Fruit fly (Drosophila melanogaster) whole organism, embryonic: Measurements from ENCODE around the gene CG16953.

Source experiments
- Atf-2 ChIP-seq: fragments of 200-800 bp; sonication (Bioruptor generic); optimal IDR thresholded peaks from 2 replicates; lab custom pipeline; 2016; ENCODE audit warnings: missing biosample characterization, missing genetic modification characterization
- B-H2 ChIP-seq: fragments of 200-800 bp; sonication (Bioruptor generic); optimal IDR thresholded peaks from 2 replicates; lab custom pipeline; 2018; ENCODE audit warnings: missing biosample characterization, mild to moderate bottlenecking, missing genetic modification characterization
- CG10321 ChIP-seq: fragments of 200-800 bp; sonication (Bioruptor generic); IDR thresholded peaks from 2 replicates; pipeline ENCODE4 v1.3.6; 2022; ENCODE audit warnings: missing biosample characterization, missing genetic modification characterization
- CG10543 ChIP-seq: fragments of 200-800 bp; sonication (Bioruptor generic); optimal IDR thresholded peaks from 3 replicates; lab custom pipeline; 2017; ENCODE audit warnings: missing biosample characterization, mild to moderate bottlenecking, missing genetic modification characterization, moderate library complexity
- CG10979 ChIP-seq: fragments of 200-800 bp; sonication (Bioruptor generic); optimal IDR thresholded peaks from 2 replicates; lab custom pipeline; 2018; ENCODE audit warnings: missing biosample characterization, mild to moderate bottlenecking, missing genetic modification characterization, moderate library complexity
- CG11085 ChIP-seq: fragments of 200-800 bp; sonication (Bioruptor generic); IDR thresholded peaks from 2 replicates; pipeline ENCODE4 v1.3.6; 2022; ENCODE audit warnings: missing biosample characterization, missing genetic modification characterization
- CG12155 ChIP-seq: fragments of 200-800 bp; sonication (Bioruptor generic); optimal IDR thresholded peaks from 3 replicates; lab custom pipeline; 2016; ENCODE audit warnings: missing biosample characterization, missing genetic modification characterization
- CG13894 ChIP-seq: fragments of 200-800 bp; sonication (Bioruptor generic); optimal IDR thresholded peaks from 3 replicates; lab custom pipeline; 2018; ENCODE audit warnings: missing biosample characterization, mild to moderate bottlenecking, missing genetic modification characterization, moderate library complexity
- CG1647 ChIP-seq: fragments of 200-800 bp; sonication (Bioruptor generic); optimal IDR thresholded peaks from 3 replicates; lab custom pipeline; 2016; ENCODE audit warnings: missing biosample characterization, missing genetic modification characterization
- CG16863 ChIP-seq: fragments of 200-800 bp; sonication (Bioruptor generic); optimal IDR thresholded peaks from 3 replicates; lab custom pipeline; 2016; ENCODE audit warnings: missing biosample characterization, missing genetic modification characterization
- CG18599 ChIP-seq: fragments of 200-800 bp; sonication (Bioruptor generic); optimal IDR thresholded peaks from 3 replicates; lab custom pipeline; 2017; ENCODE audit warnings: missing biosample characterization, missing genetic modification characterization, mild to moderate bottlenecking, moderate library complexity, missing genetic modification reagents
- CG7987 ChIP-seq: fragments of 200-800 bp; sonication (Bioruptor generic); optimal IDR thresholded peaks from 2 replicates; lab custom pipeline; 2018; ENCODE audit warnings: missing biosample characterization, mild to moderate bottlenecking, missing genetic modification characterization, moderate library complexity
- CG8359 ChIP-seq: fragments of 200-800 bp; sonication (Bioruptor generic); optimal IDR thresholded peaks from 2 replicates; lab custom pipeline; 2017; ENCODE audit warnings: missing biosample characterization, mild to moderate bottlenecking, missing genetic modification characterization, borderline replicate concordance
- CG9797 ChIP-seq: fragments of 200-800 bp; sonication (Bioruptor generic); optimal IDR thresholded peaks from 3 replicates; lab custom pipeline; 2018; ENCODE audit warnings: missing biosample characterization, mild to moderate bottlenecking, missing genetic modification characterization
- D19A ChIP-seq: fragments of 200-800 bp; optimal IDR thresholded peaks from 3 replicates; lab custom pipeline; 2019; ENCODE audit warnings: missing biosample characterization, mild to moderate bottlenecking, missing genetic modification characterization, moderate library complexity
- Dbx ChIP-seq: fragments of 200-800 bp; sonication (Bioruptor generic); IDR thresholded peaks from 3 replicates; pipeline ENCODE4 v1.3.6; 2022; ENCODE audit warnings: missing biosample characterization, missing genetic modification characterization
- Doc3 ChIP-seq: fragments of 200-800 bp; sonication (Bioruptor generic); IDR thresholded peaks from 3 replicates; pipeline ENCODE4 v1.3.6; 2022; ENCODE audit warnings: missing biosample characterization, missing genetic modification characterization; ENCODE audit not compliant: partially characterized antibody
- Ets65A ChIP-seq: fragments of 200-800 bp; sonication (Bioruptor generic); peaks from one replicate; lab custom pipeline; 2016; ENCODE audit warnings: missing biosample characterization, missing genetic modification characterization
- HLHmδ ChIP-seq: fragments of 200-800 bp; sonication (Bioruptor generic); optimal IDR thresholded peaks from 2 replicates; lab custom pipeline; 2018; ENCODE audit warnings: missing biosample characterization, mild to moderate bottlenecking, missing genetic modification characterization, moderate library complexity
- Hey ChIP-seq: fragments of 200-800 bp; sonication (Bioruptor generic); optimal IDR thresholded peaks from 3 replicates; lab custom pipeline; 2018; ENCODE audit warnings: missing biosample characterization, mild to moderate bottlenecking, missing genetic modification characterization
- HmgZ ChIP-seq: fragments of 200-800 bp; sonication (Bioruptor generic); optimal IDR thresholded peaks from 2 replicates; lab custom pipeline; 2018; ENCODE audit warnings: missing biosample characterization, mild to moderate bottlenecking, missing genetic modification characterization
- Hr51 ChIP-seq, 2 experiments: fragments of 200-800 bp; sonication (Bioruptor generic); optimal IDR thresholded peaks; 2 replicates in 1 of 2; 3 replicates in 1 of 2; lab custom pipeline; 2016 to 2018; ENCODE audit warnings: missing biosample characterization in 2 of 2, missing genetic modification characterization in 2 of 2, mild to moderate bottlenecking in 1 of 2, moderate library complexity in 1 of 2
- Hsf ChIP-seq: fragments of 200-800 bp; sonication (Bioruptor generic); optimal IDR thresholded peaks from 3 replicates; lab custom pipeline; 2016; ENCODE audit warnings: missing biosample characterization, missing genetic modification characterization
- Med ChIP-seq: fragments of 200-800 bp; sonication (Bioruptor generic); peaks from one replicate; lab custom pipeline; 2016; ENCODE audit warnings: missing biosample characterization, missing genetic modification characterization, mild to moderate bottlenecking, inconsistent platforms, moderate library complexity
- Mrtf ChIP-seq: fragments of 200-800 bp; sonication (Bioruptor generic); IDR thresholded peaks from 3 replicates; pipeline ENCODE4 v1.3.6; 2022; ENCODE audit warnings: missing biosample characterization, missing genetic modification characterization
- Nf-YC ChIP-seq: fragments of 200-800 bp; optimal IDR thresholded peaks from 3 replicates; lab custom pipeline; 2019; ENCODE audit warnings: missing biosample characterization, mild to moderate bottlenecking, missing genetic modification characterization, moderate library complexity
- Pdp1 ChIP-seq, 2 experiments: fragments of 200-800 bp; sonication (Bioruptor generic); optimal IDR thresholded peaks; 3 replicates each; lab custom pipeline; 2016; ENCODE audit warnings: missing biosample characterization in 2 of 2, missing genetic modification characterization in 2 of 2, mild to moderate bottlenecking in 1 of 2, moderate library complexity in 1 of 2
- Ptx1 ChIP-seq: fragments of 200-800 bp; sonication (Bioruptor generic); IDR thresholded peaks from 2 replicates; pipeline ENCODE4 v1.3.6; 2022; ENCODE audit warnings: missing biosample characterization, missing genetic modification characterization
- ara ChIP-seq: fragments of 200-800 bp; sonication (Bioruptor generic); IDR thresholded peaks from 2 replicates; pipeline ENCODE4 v1.3.6; 2022; ENCODE audit warnings: missing biosample characterization, missing genetic modification characterization
- chinmo ChIP-seq: fragments of 200-800 bp; sonication (Bioruptor generic); IDR thresholded peaks from 4 replicates; pipeline ENCODE4 v1.3.6; 2022; ENCODE audit warnings: missing biosample characterization, missing genetic modification characterization; ENCODE audit not compliant: partially characterized antibody
- dimm ChIP-seq: fragments of 200-800 bp; sonication (Bioruptor generic); IDR thresholded peaks from 2 replicates; pipeline ENCODE4 v1.3.6; 2022; ENCODE audit warnings: missing biosample characterization, missing genetic modification characterization
- dysf ChIP-seq: fragments of 200-800 bp; sonication (Bioruptor generic); IDR thresholded peaks from 3 replicates; pipeline ENCODE4 v1.3.6; 2022; ENCODE audit warnings: missing biosample characterization, missing genetic modification characterization
- fd102C ChIP-seq: fragments of 200-800 bp; sonication (Bioruptor generic); optimal IDR thresholded peaks from 2 replicates; lab custom pipeline; 2018; ENCODE audit warnings: missing biosample characterization, mild to moderate bottlenecking, missing genetic modification characterization, moderate library complexity
- gce ChIP-seq: fragments of 200-800 bp; sonication (Bioruptor generic); IDR thresholded peaks from 3 replicates; pipeline ENCODE4 v1.3.6; 2022; ENCODE audit warnings: missing biosample characterization, missing genetic modification characterization
- her ChIP-seq: fragments of 200-800 bp; sonication (Bioruptor generic); optimal IDR thresholded peaks from 2 replicates; lab custom pipeline; 2016; ENCODE audit warnings: missing biosample characterization, missing genetic modification characterization
- insv ChIP-seq, 2 experiments: fragments of 200-800 bp; sonication (Bioruptor generic); optimal IDR thresholded peaks; 3 replicates each; lab custom pipeline; 2016 to 2018; ENCODE audit warnings: missing biosample characterization in 2 of 2, missing genetic modification characterization in 2 of 2
- lmd ChIP-seq: fragments of 200-800 bp; sonication (Bioruptor generic); IDR thresholded peaks from 2 replicates; pipeline ENCODE4 v1.3.6; 2022; ENCODE audit warnings: missing biosample characterization, missing genetic modification characterization
- maf-S ChIP-seq: fragments of 200-800 bp; sonication (Bioruptor generic); optimal IDR thresholded peaks from 2 replicates; lab custom pipeline; 2016; ENCODE audit warnings: missing biosample characterization, missing genetic modification characterization
- mld ChIP-seq: fragments of 200-800 bp; sonication (Bioruptor generic); IDR thresholded peaks from 3 replicates; pipeline ENCODE4 v1.3.6; 2022; ENCODE audit warnings: missing biosample characterization, missing genetic modification characterization; ENCODE audit not compliant: partially characterized antibody
- nom ChIP-seq: fragments of 200-800 bp; sonication (Bioruptor generic); optimal IDR thresholded peaks from 2 replicates; lab custom pipeline; 2017; ENCODE audit warnings: missing biosample characterization, missing genetic modification characterization, mild to moderate bottlenecking, moderate library complexity, missing genetic modification reagents
- onecut ChIP-seq: fragments of 200-800 bp; sonication (Bioruptor generic); IDR thresholded peaks from 2 replicates; pipeline ENCODE4 v1.3.6; 2022; ENCODE audit warnings: missing biosample characterization, missing genetic modification characterization
- pnt ChIP-seq: fragments of 200-800 bp; sonication (Bioruptor generic); optimal IDR thresholded peaks from 3 replicates; lab custom pipeline; 2016; ENCODE audit warnings: missing biosample characterization, missing genetic modification characterization
- ro ChIP-seq: fragments of 200-800 bp; sonication (Bioruptor generic); IDR thresholded peaks from 2 replicates; pipeline ENCODE4 v1.3.6; 2022; ENCODE audit warnings: missing biosample characterization, missing genetic modification characterization
- tgo ChIP-seq: fragments of 200-800 bp; sonication (Bioruptor generic); IDR thresholded peaks from 3 replicates; pipeline ENCODE4 v1.3.6; 2022; ENCODE audit warnings: missing biosample characterization, missing genetic modification characterization
- tio ChIP-seq: fragments of 200-800 bp; sonication (Bioruptor generic); optimal IDR thresholded peaks from 2 replicates; lab custom pipeline; 2017; ENCODE audit warnings: missing biosample characterization, missing genetic modification characterization, inconsistent platforms
- toy ChIP-seq: fragments of 200-800 bp; sonication (Bioruptor generic); IDR thresholded peaks from 2 replicates; pipeline ENCODE4 v1.3.6; 2022; ENCODE audit warnings: missing biosample characterization, missing genetic modification characterization
- twi ChIP-seq: fragments of 200-800 bp; optimal IDR thresholded peaks from 2 replicates; lab custom pipeline; 2019; ENCODE audit warnings: missing biosample characterization, mild to moderate bottlenecking, missing genetic modification characterization, moderate library complexity
- vvl ChIP-seq: fragments of 200-800 bp; sonication (Bioruptor generic); IDR thresholded peaks from 2 replicates; pipeline ENCODE4 v1.3.6; 2022; ENCODE audit warnings: missing biosample characterization, missing genetic modification characterization
- z ChIP-seq: fragments of 200-800 bp; sonication (Bioruptor generic); IDR thresholded peaks from 3 replicates; pipeline ENCODE4 v1.3.6; 2022; ENCODE audit warnings: missing biosample characterization, missing genetic modification characterization

Gene CG16953

dm6 chr3R:20549017-20549854 is 36.4 kb downstream of the CG16953 start:
- no peak for TF ChIP-seq CG10321 (GFP tag; lab: Robert Waterston, UW)
- TF ChIP-seq nom (GFP tag; lab: Kevin White, UChicago) = no peak
- TF ChIP-seq CG13894 = no peak
- TF ChIP-seq CG1647 = no peak
- TF ChIP-seq Dbx (GFP tag; lab: Robert Waterston, UW) = peak; percentile 14; the same call in 1 of the 3 replicates
- no peak for TF ChIP-seq Ptx1 (GFP tag; lab: Robert Waterston, UW)
- no peak for TF ChIP-seq dimm (GFP tag; lab: Robert Waterston, UW)
- no peak; the same call in 1 of the 2 replicates for TF ChIP-seq lmd (GFP tag; lab: Robert Waterston, UW)
- TF ChIP-seq B-H2 (GFP tag; lab: Kevin White, UChicago) = peak; percentile 34
- peak; percentile 19 for TF ChIP-seq her (GFP tag; lab: Kevin White, UChicago)
- TF ChIP-seq CG10543 = peak; percentile 35
- TF ChIP-seq CG18599 (GFP tag; lab: Kevin White, UChicago) = peak; percentile 27
- TF ChIP-seq Atf-2 (GFP tag; lab: Kevin White, UChicago) = no peak
- TF ChIP-seq Med = peak; percentile 79
- TF ChIP-seq Hr51 (GFP tag; optimal IDR thresholded peaks at IDR 0.05; lab: Kevin White, UChicago) = no peak
- no peak for TF ChIP-seq CG11085 (GFP tag; lab: Robert Waterston, UW)
- no peak for TF ChIP-seq CG12155 (GFP tag; lab: Kevin White, UChicago)
- TF ChIP-seq twi = peak; percentile 56
- no peak for TF ChIP-seq Nf-YC
- TF ChIP-seq ara = no peak
- TF ChIP-seq Hey (tag; lab: Kevin White, UChicago) = peak; percentile 39
- TF ChIP-seq Pdp1 (GFP tag; optimal IDR thresholded peaks at IDR 0.05; lab: Kevin White, UChicago) = peak in 1 of 2 experiments; percentile 83
- no peak for TF ChIP-seq HLHmδ
- TF ChIP-seq CG9797 (GFP tag; lab: Kevin White, UChicago) = no peak
- TF ChIP-seq pnt = no peak
- no peak for TF ChIP-seq insv (GFP tag; optimal IDR thresholded peaks at IDR 0.05; lab: Kevin White, UChicago)
- no peak for TF ChIP-seq toy (GFP tag; lab: Robert Waterston, UW)
- TF ChIP-seq tgo (GFP tag; lab: Robert Waterston, UW) = no peak
- no peak for TF ChIP-seq ro (GFP tag; lab: Robert Waterston, UW)
- TF ChIP-seq CG7987 = peak; percentile 20
- no peak for TF ChIP-seq tio
- TF ChIP-seq Hsf (GFP tag; lab: Kevin White, UChicago) = no peak
- no peak for TF ChIP-seq maf-S
- TF ChIP-seq Ets65A (GFP tag; lab: Kevin White, UChicago) = peak; percentile 19
- TF ChIP-seq Mrtf = no peak
- no peak for TF ChIP-seq gce (GFP tag; lab: Robert Waterston, UW)
- TF ChIP-seq D19A = peak; percentile 8
- no peak for TF ChIP-seq CG16863 (GFP tag; lab: Kevin White, UChicago)
- peak; percentile 34 for TF ChIP-seq vvl
- peak; percentile 5 for TF ChIP-seq HmgZ
- TF ChIP-seq onecut (GFP tag; lab: Robert Waterston, UW) = no peak
- no peak for TF ChIP-seq fd102C (GFP tag; lab: Kevin White, UChicago)
- no peak for TF ChIP-seq mld (GFP tag; lab: Robert Waterston, UW)
- TF ChIP-seq dysf (GFP tag; lab: Robert Waterston, UW) = 0 out of 3 replicates have a peak, but pooled peaks have one; percentile 16
- TF ChIP-seq Doc3 (GFP tag; lab: Robert Waterston, UW) = no peak
- 0 out of 4 replicates have a peak, but pooled peaks have one; percentile 34 for TF ChIP-seq chinmo (GFP tag; lab: Robert Waterston, UW)
- TF ChIP-seq CG10979 = no peak
- no peak for TF ChIP-seq z (GFP tag; lab: Robert Waterston, UW)
- no peak for TF ChIP-seq CG8359 (GFP tag; lab: Kevin White, UChicago)
